Fruit fly (Drosophila melanogaster) whole organism, pupa: ENCODE data around the gene CG9547.

Experiments
- CG10348 ChIP-seq: fragments of 200-800 bp; sonication (Bioruptor generic); IDR thresholded peaks from 2 replicates; pipeline ENCODE4 v1.3.6; 2022; ENCODE audit warnings: missing biosample characterization, missing genetic modification characterization
- CG12605 ChIP-seq: fragments of 200-800 bp; sonication (Bioruptor generic); IDR thresholded peaks from 2 replicates; pipeline ENCODE4 v1.3.6; 2022; ENCODE audit warnings: missing biosample characterization, missing genetic modification characterization
- CG13204 ChIP-seq: fragments of 200-800 bp; sonication (Bioruptor generic); optimal IDR thresholded peaks from 2 replicates; lab custom pipeline; 2018; ENCODE audit warnings: missing biosample characterization, mild to moderate bottlenecking, missing genetic modification characterization, moderate library complexity
- CG14655 ChIP-seq: fragments of 200-800 bp; sonication (Bioruptor generic); optimal IDR thresholded peaks from 3 replicates; lab custom pipeline; 2017; ENCODE audit warnings: mild to moderate bottlenecking, missing biosample characterization, missing genetic modification reagents, missing genetic modification characterization
- CG15710 ChIP-seq: fragments of 200-800 bp; sonication (Bioruptor generic); optimal IDR thresholded peaks from 2 replicates; lab custom pipeline; 2018; ENCODE audit warnings: missing biosample characterization, mild to moderate bottlenecking, missing genetic modification characterization, moderate library complexity
- CG17806 ChIP-seq: fragments of 200-800 bp; sonication (Bioruptor generic); optimal IDR thresholded peaks from 2 replicates; lab custom pipeline; 2018; ENCODE audit warnings: missing biosample characterization, mild to moderate bottlenecking, missing genetic modification characterization, moderate library complexity
- CG32121 ChIP-seq: fragments of 200-800 bp; sonication (Bioruptor generic); IDR thresholded peaks from 2 replicates; pipeline ENCODE4 v1.3.6; 2022; ENCODE audit warnings: missing biosample characterization, missing genetic modification characterization
- CG34367 ChIP-seq: fragments of 200-800 bp; sonication (Bioruptor generic); optimal IDR thresholded peaks from 2 replicates; lab custom pipeline; 2018; ENCODE audit warnings: missing biosample characterization, mild to moderate bottlenecking, missing genetic modification characterization
- CG4496 ChIP-seq: fragments of 200-800 bp; sonication (Bioruptor generic); IDR thresholded peaks from 3 replicates; pipeline ENCODE4 v1.3.6; 2022; ENCODE audit warnings: missing biosample characterization, missing genetic modification characterization
- CG8159 ChIP-seq: fragments of 200-800 bp; sonication (Bioruptor generic); optimal IDR thresholded peaks from 3 replicates; lab custom pipeline; 2018; ENCODE audit warnings: missing biosample characterization, mild to moderate bottlenecking, missing genetic modification characterization, moderate library complexity
- CG8301 ChIP-seq: fragments of 200-800 bp; sonication (Bioruptor generic); optimal IDR thresholded peaks from 2 replicates; lab custom pipeline; 2018; ENCODE audit warnings: missing biosample characterization, mild to moderate bottlenecking, missing genetic modification characterization
- CG9948 ChIP-seq: fragments of 200-800 bp; sonication (Bioruptor generic); optimal IDR thresholded peaks from 2 replicates; lab custom pipeline; 2018; ENCODE audit warnings: missing biosample characterization, mild to moderate bottlenecking, missing genetic modification characterization, moderate library complexity
- D1 ChIP-seq: fragments of 200-800 bp; sonication (Bioruptor generic); optimal IDR thresholded peaks from 2 replicates; lab custom pipeline; 2018; ENCODE audit warnings: missing biosample characterization, mild to moderate bottlenecking, missing genetic modification characterization, moderate library complexity
- EcR ChIP-seq: fragments of 200-800 bp; sonication (Bioruptor generic); optimal IDR thresholded peaks from 3 replicates; lab custom pipeline; 2019; ENCODE audit warnings: missing biosample characterization, missing genetic modification characterization, mild to moderate bottlenecking, moderate library complexity, missing genetic modification reagents
- Ets98B ChIP-seq: fragments of 200-800 bp; sonication (Bioruptor generic); IDR thresholded peaks from 2 replicates; pipeline ENCODE4 v1.3.6; 2022; ENCODE audit warnings: missing biosample characterization, missing genetic modification characterization
- Pif1A ChIP-seq: fragments of 200-800 bp; sonication (Bioruptor generic); optimal IDR thresholded peaks from 3 replicates; lab custom pipeline; 2016; ENCODE audit warnings: missing biosample characterization, missing genetic modification characterization
- Pif1B ChIP-seq: fragments of 200-800 bp; sonication (Bioruptor generic); optimal IDR thresholded peaks from 3 replicates; lab custom pipeline; 2016; ENCODE audit warnings: missing biosample characterization, missing genetic modification characterization
- Snoo ChIP-seq: fragments of 200-800 bp; sonication (Bioruptor generic); optimal IDR thresholded peaks from 3 replicates; lab custom pipeline; 2017; ENCODE audit warnings: missing biosample characterization, mild to moderate bottlenecking, missing genetic modification characterization, inconsistent platforms
- fd96Ca ChIP-seq: fragments of 200-800 bp; sonication (Bioruptor generic); IDR thresholded peaks from 3 replicates; pipeline ENCODE4 v1.3.6; 2022; ENCODE audit warnings: missing biosample characterization, missing genetic modification characterization
- gl ChIP-seq: fragments of 200-800 bp; sonication (Bioruptor generic); optimal IDR thresholded peaks from 2 replicates; lab custom pipeline; 2018; ENCODE audit warnings: missing biosample characterization, mild to moderate bottlenecking, missing genetic modification characterization
- rn ChIP-seq: fragments of 200-800 bp; sonication (Bioruptor generic); IDR thresholded peaks from 2 replicates; pipeline ENCODE4 v1.3.6; 2022; ENCODE audit warnings: missing biosample characterization, missing genetic modification characterization

The CG9547 gene

DNA sequence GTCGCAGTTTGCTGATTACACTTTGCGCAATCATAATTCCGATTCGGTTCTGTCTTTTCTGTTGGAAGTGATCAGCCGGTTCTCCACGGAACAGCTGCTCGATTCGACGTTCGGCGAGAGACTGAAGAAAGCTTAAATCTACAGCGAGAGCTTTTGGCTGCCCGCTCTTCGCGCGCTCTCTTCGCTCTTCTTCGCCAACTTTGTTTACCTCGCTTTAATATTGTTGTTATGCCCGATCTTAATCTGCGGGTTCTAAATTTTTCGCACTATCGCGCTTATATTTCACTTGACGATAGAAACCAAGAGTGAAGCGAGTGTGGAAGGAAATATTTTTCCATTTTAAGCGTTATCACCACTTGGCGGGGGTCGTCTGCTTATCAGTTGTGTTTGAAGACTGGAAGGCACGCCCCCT lies at the start of gene CG9547:
Gene CG9547 (minus strand): TSS at position 128 of the 412 bp plus-strand sequence.
- TF ChIP-seq Pif1A (GFP tag; lab: Kevin White, UChicago) (no peak), CG15710 (tag; lab: Kevin White, UChicago) (no peak), gl (no peak), CG10348 (no peak), D1 (tag; lab: Kevin White, UChicago) (no peak), CG17806 (tag; lab: Kevin White, UChicago) (no peak), Snoo (tag; lab: Kevin White, UChicago) (peak; percentile 30), CG13204 (no peak), rn (GFP tag; lab: Robert Waterston, UW) (no peak), CG32121 (GFP tag; lab: Robert Waterston, UW) (no peak; the same call in 1 of the 2 replicates), CG4496 (GFP tag; lab: Robert Waterston, UW) (0 out of 3 replicates have a peak, but pooled peaks have one; percentile 24), CG12605 (GFP tag; lab: Robert Waterston, UW) (peak; percentile 50), CG8301 (tag; lab: Kevin White, UChicago) (no peak), Ets98B (GFP tag; lab: Robert Waterston, UW) (peak; percentile 65; the same call in 1 of the 2 replicates), CG8159 (tag; lab: Kevin White, UChicago) (no peak), CG34367 (no peak), CG14655 (no peak), Pif1B (GFP tag; lab: Kevin White, UChicago) (no peak), EcR (GFP tag; lab: Kevin White, UChicago) (peak; percentile 4)
- TF ChIP-seq, all 21 proteins: peak for 5

DNA sequence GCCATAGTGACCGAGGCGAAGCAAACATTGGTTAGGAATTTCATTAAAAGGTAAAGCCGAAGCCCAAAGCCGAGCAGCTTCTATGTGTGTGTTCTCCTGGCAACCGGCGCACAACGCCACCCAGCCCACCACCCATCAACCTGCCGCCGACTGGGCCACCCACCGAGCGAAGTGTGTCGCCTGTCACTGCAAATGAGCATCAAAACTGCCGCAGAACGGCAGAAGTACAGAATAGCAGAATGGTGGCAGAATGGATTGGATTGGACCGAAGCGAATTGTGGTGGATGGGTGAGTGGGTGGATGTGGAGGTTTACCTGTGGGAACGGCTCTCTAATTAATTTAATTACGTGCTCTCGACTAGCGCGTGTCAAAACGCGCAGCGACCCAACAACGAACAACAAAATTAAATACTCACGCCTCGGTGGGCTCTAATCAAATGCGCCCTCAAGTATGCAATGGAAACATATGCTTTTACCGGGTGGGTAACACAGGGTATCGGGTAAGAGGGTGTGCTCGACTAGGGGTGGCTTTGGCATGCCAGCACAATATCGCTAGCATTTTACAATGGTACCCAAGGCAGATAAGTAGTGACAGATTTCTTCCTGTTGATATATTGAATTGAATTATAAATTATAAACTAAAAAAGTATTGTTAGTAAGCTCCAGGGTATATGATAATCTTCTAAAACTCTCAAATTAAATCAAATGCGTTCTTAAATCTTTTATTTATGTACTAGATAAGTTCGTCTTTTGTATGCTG lies 45.5 kb upstream of the CG9547 start:
- TF ChIP-seq CG4496 (GFP tag; lab: Robert Waterston, UW), result no peak
- TF ChIP-seq D1 (tag; lab: Kevin White, UChicago), result no peak
- TF ChIP-seq CG34367, result no peak
- no peak for TF ChIP-seq Pif1A (GFP tag; lab: Kevin White, UChicago)
- no peak for TF ChIP-seq CG10348
- TF ChIP-seq CG32121 (GFP tag; lab: Robert Waterston, UW), result no peak
- no peak for TF ChIP-seq CG15710 (tag; lab: Kevin White, UChicago)
- TF ChIP-seq Ets98B (GFP tag; lab: Robert Waterston, UW), result no peak
- no peak for TF ChIP-seq fd96Ca
- TF ChIP-seq rn (GFP tag; lab: Robert Waterston, UW), result no peak
- no peak for TF ChIP-seq EcR (GFP tag; lab: Kevin White, UChicago)
- no peak for TF ChIP-seq CG9948
- TF ChIP-seq CG12605 (GFP tag; lab: Robert Waterston, UW), result no peak
- no peak for TF ChIP-seq CG8159 (tag; lab: Kevin White, UChicago)
- no peak for TF ChIP-seq Pif1B (GFP tag; lab: Kevin White, UChicago)

dm6 chr2L:6536044-6536581 lies 41.8 kb upstream of the CG9547 start:
- TF ChIP-seq CG12605 (GFP tag; lab: Robert Waterston, UW), result no peak
- no peak for TF ChIP-seq CG10348
- TF ChIP-seq CG13204, result no peak
- peak; percentile 3 for TF ChIP-seq EcR (GFP tag; lab: Kevin White, UChicago)
- TF ChIP-seq CG32121 (GFP tag; lab: Robert Waterston, UW), result no peak
- TF ChIP-seq CG34367, result no peak
- no peak for TF ChIP-seq gl
- no peak for TF ChIP-seq CG9948

DNA sequence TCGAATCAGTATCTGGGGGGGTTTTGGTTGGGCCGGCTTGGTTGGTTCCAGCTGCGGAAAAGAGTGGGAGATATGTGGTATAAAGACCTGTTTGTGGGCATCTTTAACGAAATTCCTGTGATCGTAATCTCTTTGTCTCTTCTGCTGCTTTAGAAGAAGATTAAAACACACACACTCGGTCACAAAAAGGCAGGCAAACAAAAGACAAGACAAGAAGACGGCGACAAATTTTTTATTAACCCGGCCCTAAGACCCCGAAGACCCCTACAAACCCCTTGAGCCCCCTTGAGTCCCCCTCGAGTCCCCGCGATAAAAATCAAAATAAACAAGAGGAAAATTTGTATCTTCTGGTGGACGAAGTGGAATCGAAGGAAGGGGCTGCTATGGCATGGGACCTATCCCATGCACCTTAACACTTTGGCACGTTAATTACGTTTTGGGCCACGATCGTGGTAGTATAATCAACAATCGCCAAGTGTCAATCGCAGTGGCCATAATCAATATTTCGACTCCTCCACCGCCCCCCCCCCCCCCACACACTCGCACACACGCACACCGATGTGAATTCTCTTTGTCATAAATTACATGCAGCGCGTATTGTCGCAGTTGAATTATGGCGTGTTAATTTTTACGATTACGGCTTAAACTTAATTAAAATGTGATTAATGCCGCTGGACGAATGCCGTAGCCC lies 39.9 kb upstream of the CG9547 start:
- TF ChIP-seq Pif1A (GFP tag; lab: Kevin White, UChicago) (no peak), CG12605 (GFP tag; lab: Robert Waterston, UW) (no peak), CG8301 (tag; lab: Kevin White, UChicago) (no peak), CG4496 (GFP tag; lab: Robert Waterston, UW) (no peak), CG9948 (no peak), gl (no peak), CG34367 (no peak)

- TF ChIP-seq CG8301 (tag; lab: Kevin White, UChicago) (no peak), CG13204 (peak; percentile 0)
Measured at dm6 chr2L:6533719-6534118, 39.4 kb upstream of the CG9547 start.

DNA sequence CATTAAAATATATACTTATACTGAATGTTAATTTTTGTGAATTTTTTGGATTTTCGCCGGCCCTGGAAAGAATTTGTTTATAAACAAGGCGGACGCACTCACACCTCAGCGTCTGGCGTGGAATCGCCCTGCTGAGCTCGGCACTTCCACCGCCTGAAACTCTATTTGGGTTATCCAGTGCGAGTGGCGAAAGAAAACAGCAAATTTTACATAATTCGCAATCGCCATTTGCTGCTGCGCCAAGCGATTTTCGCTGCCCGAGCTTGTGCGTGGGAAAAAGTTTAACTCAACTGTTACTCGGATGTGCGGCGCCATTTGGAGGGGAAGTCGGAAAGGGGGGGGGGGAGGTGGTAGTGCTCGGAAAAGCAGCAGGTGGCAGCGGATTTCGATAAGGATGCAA lies 38.6 kb upstream of the CG9547 start:
- no peak for TF ChIP-seq CG4496 (GFP tag; lab: Robert Waterston, UW)
- no peak for TF ChIP-seq Pif1A (GFP tag; lab: Kevin White, UChicago)
- no peak for TF ChIP-seq CG32121 (GFP tag; lab: Robert Waterston, UW)
- TF ChIP-seq EcR (GFP tag; lab: Kevin White, UChicago), result no peak
- no peak for TF ChIP-seq CG14655
- no peak for TF ChIP-seq CG17806 (tag; lab: Kevin White, UChicago)
- TF ChIP-seq CG34367, result no peak
